Worm (Caenorhabditis elegans) whole organism, L4 larva: ENCODE results near the gene tbb-2.

Experiments
- lin-29 ChIP-seq: fragments of 200-800 bp; sonication (Bioruptor generic); IDR thresholded peaks from 2 replicates; pipeline ENCODE4 v1.3.6; 2022; ENCODE audit warnings: missing genetic modification reagents, missing genetic modification characterization, missing compliant biosample characterization
- lsy-2 ChIP-seq, 2 experiments: fragments of 150-350 bp in 1 of 2; sonication (generic microtip) in 1 of 2; optimal IDR thresholded peaks; 2 replicates each; lab custom pipeline; 2014 to 2017; ENCODE audit warnings: missing biosample characterization in 2 of 2, missing genetic modification characterization in 2 of 2
- php-3 ChIP-seq: fragments of 200-800 bp; sonication (Bioruptor generic); IDR thresholded peaks from 2 replicates; pipeline ENCODE4 v1.3.6; 2022; ENCODE audit warnings: missing genetic modification reagents, missing genetic modification characterization, missing compliant biosample characterization

- TF ChIP-seq lin-29 (GFP tag; lab: Robert Waterston, UW) = no peak
- TF ChIP-seq php-3 (GFP tag; lab: Robert Waterston, UW) = no peak
- no peak for TF ChIP-seq lsy-2 (tag; optimal IDR thresholded peaks at IDR 0.05; lab: Kevin White, UChicago)
Observed at ce11 chrIII:4036740-4037139, 19.3 kb upstream of the tbb-2 start, which contains the start of gene hum-5.
